Fruit fly (Drosophila melanogaster): ENCODE measurements around the gene wuho.
A peak's percentile ranks its signal among the peaks of the same experiment; 100 is the strongest.

The wuho gene

dm6 chrX:6266092-6266491 lies 21.8 kb upstream of the wuho start:
- TF ChIP-seq CG32264 (GFP tag; optimal IDR thresholded peaks at IDR 0.05) = no peak
- TF ChIP-seq woc (GFP tag; optimal IDR thresholded peaks at IDR 0.05) = no peak

dm6 chrX:6267187-6267711 lies 20.7 kb upstream of the wuho start, which contains the start of gene schlank:
TSS of gene schlank (minus strand) at chrX:6267228.
- TF ChIP-seq br (GFP tag; optimal IDR thresholded peaks at IDR 0.05) = peak; percentile 38
- no peak for TF ChIP-seq OdsH (GFP tag; optimal IDR thresholded peaks at IDR 0.05)
- no peak for TF ChIP-seq N (GFP tag; optimal IDR thresholded peaks at IDR 0.05)
- no peak for TF ChIP-seq Dif (GFP tag; optimal IDR thresholded peaks at IDR 0.05; ENCODE audit: partially characterized antibody)
- no peak for TF ChIP-seq tai (GFP tag; optimal IDR thresholded peaks at IDR 0.05)
- TF ChIP-seq Abd-B (GFP tag; optimal IDR thresholded peaks at IDR 0.05) = no peak
- no peak for TF ChIP-seq Hr83 (GFP tag; optimal IDR thresholded peaks at IDR 0.05; ENCODE audit: poor library complexity, severe bottlenecking)
- TF ChIP-seq Jra (GFP tag; optimal IDR thresholded peaks at IDR 0.05) = no peak
- peak; percentile 43 for TF ChIP-seq sv (GFP tag; optimal IDR thresholded peaks at IDR 0.05)
- no peak for TF ChIP-seq usp (GFP tag; optimal IDR thresholded peaks at IDR 0.05)
- TF ChIP-seq dl (GFP tag; optimal IDR thresholded peaks at IDR 0.05; ENCODE audit: insufficient read depth in 1 of 2, partially characterized antibody in 2 of 2) = no peak
- peak; percentile 54 for TF ChIP-seq ey (GFP tag; optimal IDR thresholded peaks at IDR 0.05)
- no peak for TF ChIP-seq CrebA (GFP tag; optimal IDR thresholded peaks at IDR 0.05; ENCODE audit: borderline replicate concordance)
- TF ChIP-seq fru (GFP tag; optimal IDR thresholded peaks at IDR 0.05) = peak; percentile 32
- TF ChIP-seq Hr78 (GFP tag; optimal IDR thresholded peaks at IDR 0.05) = no peak
- no peak for TF ChIP-seq dsf (GFP tag; optimal IDR thresholded peaks at IDR 0.05; ENCODE audit: borderline replicate concordance)
- peak; percentile 35 for TF ChIP-seq h (GFP tag; optimal IDR thresholded peaks at IDR 0.05)
- TF ChIP-seq pan (optimal IDR thresholded peaks at IDR 0.05) = no peak
- TF ChIP-seq CG9705 (GFP tag; optimal IDR thresholded peaks at IDR 0.05) = peak; percentile 18
- no peak for TF ChIP-seq jim (GFP tag; optimal IDR thresholded peaks at IDR 0.05)
- no peak for TF ChIP-seq Vsx2 (GFP tag; optimal IDR thresholded peaks at IDR 0.05; ENCODE audit: partially characterized antibody)
- TF ChIP-seq rgr (GFP tag; optimal IDR thresholded peaks at IDR 0.05) = peak; percentile 13
- TF ChIP-seq Mio (GFP tag; optimal IDR thresholded peaks at IDR 0.05) = no peak
- TF ChIP-seq sage (GFP tag; optimal IDR thresholded peaks at IDR 0.05) = no peak
- no peak for TF ChIP-seq dmrt93B (GFP tag; optimal IDR thresholded peaks at IDR 0.05)
- TF ChIP-seq lola (GFP tag; optimal IDR thresholded peaks at IDR 0.05) = no peak
- no peak for TF ChIP-seq Myc (optimal IDR thresholded peaks at IDR 0.05)
- TF ChIP-seq CG32264 (GFP tag; optimal IDR thresholded peaks at IDR 0.05) = no peak
- peak in 1 of 2 experiments; percentile 60 for TF ChIP-seq foxo (GFP tag; optimal IDR thresholded peaks at IDR 0.05)
- TF ChIP-seq psq (GFP tag; optimal IDR thresholded peaks at IDR 0.05) = no peak
- peak; percentile 76 for TF ChIP-seq woc (GFP tag; optimal IDR thresholded peaks at IDR 0.05)
- peak; percentile 65 for TF ChIP-seq HLH106 (tag; optimal IDR thresholded peaks at IDR 0.05)
- TF ChIP-seq Dfd (GFP tag; optimal IDR thresholded peaks at IDR 0.05) = no peak
- TF ChIP-seq brk (GFP tag; optimal IDR thresholded peaks at IDR 0.05) = no peak
- TF ChIP-seq Rel (GFP tag; optimal IDR thresholded peaks at IDR 0.05) = no peak
- TF ChIP-seq Rel (tag; optimal IDR thresholded peaks at IDR 0.05) = no peak
- TF ChIP-seq GATAd (GFP tag; optimal IDR thresholded peaks at IDR 0.05) = no peak
- peak; percentile 27 for TF ChIP-seq Hnf4 (GFP tag; optimal IDR thresholded peaks at IDR 0.05)
- peak; percentile 36 for TF ChIP-seq Sp1 (GFP tag; optimal IDR thresholded peaks at IDR 0.05)

Data from whole organism, wandering third instar larva.